Fruit fly (Drosophila melanogaster): ENCODE measurements around the gene CG42780.

Gene CG42780

dm6 chrX:7332493-7332892, 502 bp upstream of the CG42780 start (continued):
- TF ChIP-seq ac (GFP tag; optimal IDR thresholded peaks at IDR 0.05): no peak
- no peak for TF ChIP-seq CG5953 (GFP tag; IDR thresholded peaks at IDR 0.05)
- TF ChIP-seq Eip74EF (GFP tag; optimal IDR thresholded peaks at IDR 0.05): no peak
- peak; percentile 69 for TF ChIP-seq NK7.1 (GFP tag; optimal IDR thresholded peaks at IDR 0.05)
- no peak for TF ChIP-seq crp (GFP tag; optimal IDR thresholded peaks at IDR 0.05)
- no peak for TF ChIP-seq hbn (GFP tag; IDR thresholded peaks at IDR 0.05; ENCODE audit: partially characterized antibody)
- TF ChIP-seq CG30431 (GFP tag; optimal IDR thresholded peaks at IDR 0.05): peak; percentile 15
- TF ChIP-seq slp2 (GFP tag; optimal IDR thresholded peaks at IDR 0.05): peak; percentile 73
- TF ChIP-seq disco-r (GFP tag; optimal IDR thresholded peaks at IDR 0.05): peak; percentile 68
- no peak for TF ChIP-seq CG31441 (GFP tag; IDR thresholded peaks at IDR 0.05)
- peak; percentile 93 for TF ChIP-seq Ets65A (GFP tag)
- no peak for TF ChIP-seq Doc3 (GFP tag; IDR thresholded peaks at IDR 0.05; ENCODE audit: partially characterized antibody)
- TF ChIP-seq Atf-2 (GFP tag; optimal IDR thresholded peaks at IDR 0.05): peak; percentile 55
- TF ChIP-seq br (optimal IDR thresholded peaks at IDR 0.05): no peak
- peak; percentile 86 for TF ChIP-seq mam (GFP tag; optimal IDR thresholded peaks at IDR 0.05)
- peak; percentile 35 for TF ChIP-seq CG33213 (GFP tag; optimal IDR thresholded peaks at IDR 0.05)
- TF ChIP-seq CG11695 (GFP tag; IDR thresholded peaks at IDR 0.05): peak; percentile 66; the same call in 1 of the 3 replicates
- TF ChIP-seq Meics (GFP tag; optimal IDR thresholded peaks at IDR 0.05): peak; percentile 68
- no peak for TF ChIP-seq dimm (GFP tag; IDR thresholded peaks at IDR 0.05)
- no peak for TF ChIP-seq CG9797 (GFP tag; optimal IDR thresholded peaks at IDR 0.05)
- no peak for TF ChIP-seq CG17186 (GFP tag; optimal IDR thresholded peaks at IDR 0.05)
- peak; percentile 35 for TF ChIP-seq Abd-B (GFP tag; optimal IDR thresholded peaks at IDR 0.05)
- no peak for TF ChIP-seq Lhr (GFP tag; optimal IDR thresholded peaks at IDR 0.05)
- TF ChIP-seq sd (tag; optimal IDR thresholded peaks at IDR 0.05): peak; percentile 54
- TF ChIP-seq luna (GFP tag; optimal IDR thresholded peaks at IDR 0.05): peak; percentile 60
- TF ChIP-seq nmo (GFP tag; optimal IDR thresholded peaks at IDR 0.05): peak; percentile 53
- peak; percentile 48 for TF ChIP-seq Camta (GFP tag; optimal IDR thresholded peaks at IDR 0.05)
- TF ChIP-seq CG18011 (GFP tag; optimal IDR thresholded peaks at IDR 0.05): peak; percentile 55
- TF ChIP-seq Antp (GFP tag; optimal IDR thresholded peaks at IDR 0.05): peak; percentile 74
- no peak for TF ChIP-seq CG17612 (GFP tag; IDR thresholded peaks at IDR 0.05)

dm6 chrX:7328746-7329145, 3.2 kb downstream of the CG42780 start, which contains the start of gene Acsf3:
Acsf3 (plus strand) TSS chrX:7329046.
- TF ChIP-seq unpg (GFP tag; optimal IDR thresholded peaks at IDR 0.05): no peak
- TF ChIP-seq Ets65A (GFP tag): no peak
- no peak for TF ChIP-seq CG10209 (GFP tag; optimal IDR thresholded peaks at IDR 0.05)
- no peak for TF ChIP-seq grn (GFP tag; optimal IDR thresholded peaks at IDR 0.05)
- TF ChIP-seq knrl (GFP tag; IDR thresholded peaks at IDR 0.05; ENCODE audit: partially characterized antibody): no peak
- no peak for TF ChIP-seq CG32772 (GFP tag; IDR thresholded peaks at IDR 0.05)
- TF ChIP-seq otp (GFP tag; IDR thresholded peaks at IDR 0.05): no peak
- no peak for TF ChIP-seq jing (GFP tag; optimal IDR thresholded peaks at IDR 0.05)
- TF ChIP-seq dan (GFP tag; IDR thresholded peaks at IDR 0.05): no peak
- no peak for TF ChIP-seq CG6813 (GFP tag; optimal IDR thresholded peaks at IDR 0.05)
- TF ChIP-seq gsb (GFP tag; IDR thresholded peaks at IDR 0.05): no peak
- no peak for TF ChIP-seq fd96Cb (tag; optimal IDR thresholded peaks at IDR 0.05)
- TF ChIP-seq row (GFP tag; IDR thresholded peaks at IDR 0.05): no peak
- TF ChIP-seq CG5180 (GFP tag; optimal IDR thresholded peaks at IDR 0.05): no peak
- no peak for TF ChIP-seq CG8765 (GFP tag; IDR thresholded peaks at IDR 0.05)
- no peak for TF ChIP-seq CG10431 (GFP tag; optimal IDR thresholded peaks at IDR 0.05)
- TF ChIP-seq CG32532 (GFP tag; IDR thresholded peaks at IDR 0.05): no peak
- no peak for TF ChIP-seq Usf (GFP tag; optimal IDR thresholded peaks at IDR 0.05)
